Fruit fly (Drosophila melanogaster) whole organism, prepupa: Measurements from ENCODE around the gene CG11263.

Source experiments
- CG3032 ChIP-seq: fragments of 200-800 bp; optimal IDR thresholded peaks from 2 replicates; lab custom pipeline; 2019; ENCODE audit warnings: missing biosample characterization, mild to moderate bottlenecking, missing genetic modification characterization, moderate library complexity
- CG6854 ChIP-seq: fragments of 200-800 bp; sonication (Bioruptor generic); optimal IDR thresholded peaks from 2 replicates; lab custom pipeline; 2017; ENCODE audit warnings: missing biosample characterization, mild to moderate bottlenecking, missing genetic modification characterization
- CG9139 ChIP-seq: fragments of 200-800 bp; sonication (Bioruptor generic); optimal IDR thresholded peaks from 3 replicates; lab custom pipeline; 2017; ENCODE audit warnings: missing biosample characterization, mild to moderate bottlenecking, missing genetic modification characterization
- OdsH ChIP-seq: fragments of 200-800 bp; sonication (Bioruptor generic); optimal IDR thresholded peaks from 3 replicates; lab custom pipeline; 2016; ENCODE audit warnings: missing biosample characterization, missing genetic modification characterization
- Smox ChIP-seq: fragments of 200-800 bp; sonication (Bioruptor generic); optimal IDR thresholded peaks from 3 replicates; lab custom pipeline; 2016; ENCODE audit warnings: missing biosample characterization, missing genetic modification characterization
- lz ChIP-seq: fragments of 200-800 bp; sonication (Bioruptor generic); optimal IDR thresholded peaks from 3 replicates; lab custom pipeline; 2016; ENCODE audit warnings: missing biosample characterization, missing genetic modification characterization
- topi ChIP-seq: fragments of 200-800 bp; sonication (Bioruptor generic); optimal IDR thresholded peaks from 3 replicates; lab custom pipeline; 2016; ENCODE audit warnings: missing biosample characterization, missing genetic modification characterization

DNA sequence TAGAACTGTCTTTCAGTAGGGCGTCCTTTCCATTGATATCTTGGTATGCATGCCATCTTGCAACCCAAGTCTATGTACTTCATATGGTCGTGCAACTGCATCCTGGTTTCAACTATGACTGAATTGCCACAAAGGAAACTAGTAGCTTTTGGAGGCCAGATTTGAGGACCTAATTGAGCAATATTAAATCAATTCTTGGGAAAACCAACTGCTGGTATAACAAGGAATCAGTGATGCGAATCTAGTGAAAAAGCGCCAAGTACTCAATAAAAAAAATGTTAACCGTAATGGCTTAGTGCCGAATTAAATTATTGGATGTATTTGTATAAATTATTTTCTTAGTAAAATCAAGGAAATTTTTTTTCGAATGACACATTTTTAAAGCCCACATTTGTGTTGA is 39.0 kb upstream of the CG11263 start, which contains the start of gene Or69a:
- TF ChIP-seq lz (GFP tag; lab: Kevin White, UChicago): no peak
- TF ChIP-seq topi (GFP tag; lab: Kevin White, UChicago): no peak
- TF ChIP-seq CG9139 (GFP tag; lab: Kevin White, UChicago): no peak
- no peak for TF ChIP-seq OdsH (GFP tag; lab: Kevin White, UChicago)
- TF ChIP-seq CG3032: no peak
- no peak for TF ChIP-seq CG6854 (GFP tag; lab: Kevin White, UChicago)
- no peak for TF ChIP-seq Smox (GFP tag; lab: Kevin White, UChicago)
